Fruit fly (Drosophila melanogaster) whole organism, prepupa: ENCODE data around the gene CG11596.

Experiments used
- CG10631 ChIP-seq: fragments of 200-800 bp; sonication (Bioruptor generic); optimal IDR thresholded peaks from 2 replicates; lab custom pipeline; 2016; ENCODE audit warnings: missing biosample characterization, missing genetic modification characterization
- CG11902 ChIP-seq: fragments of 200-800 bp; sonication (Bioruptor generic); optimal IDR thresholded peaks from 3 replicates; lab custom pipeline; 2016; ENCODE audit warnings: missing biosample characterization, missing genetic modification characterization
- CG15336 ChIP-seq: fragments of 200-800 bp; sonication (Bioruptor generic); IDR thresholded peaks from 2 replicates; pipeline ENCODE4 v1.3.6; 2022; ENCODE audit warnings: missing biosample characterization, missing genetic modification characterization
- CG32006 ChIP-seq: fragments of 200-800 bp; sonication (Bioruptor generic); optimal IDR thresholded peaks from 3 replicates; lab custom pipeline; 2017; ENCODE audit warnings: missing biosample characterization, mild to moderate bottlenecking, missing genetic modification characterization
- CG4318 ChIP-seq: fragments of 200-800 bp; sonication (Bioruptor generic); optimal IDR thresholded peaks from 3 replicates; lab custom pipeline; 2017; ENCODE audit warnings: missing biosample characterization, mild to moderate bottlenecking, missing genetic modification characterization
- CG6163 ChIP-seq: fragments of 200-800 bp; sonication (Bioruptor generic); IDR thresholded peaks from 3 replicates; pipeline ENCODE4 v1.3.6; 2022; ENCODE audit warnings: missing biosample characterization, missing genetic modification characterization
- CG6808 ChIP-seq: fragments of 200-800 bp; sonication (Bioruptor generic); optimal IDR thresholded peaks from 3 replicates; lab custom pipeline; 2017; ENCODE audit warnings: missing biosample characterization, missing genetic modification characterization, mild to moderate bottlenecking, moderate library complexity, missing genetic modification reagents
- Eip75B ChIP-seq: fragments of 200-800 bp; sonication (Bioruptor generic); optimal IDR thresholded peaks from 3 replicates; lab custom pipeline; 2016; ENCODE audit warnings: missing biosample characterization, missing genetic modification characterization
- Eip78C ChIP-seq: fragments of 200-800 bp; sonication (Bioruptor generic); peaks from one replicate; lab custom pipeline; 2016; ENCODE audit warnings: missing biosample characterization, missing genetic modification characterization
- Eip93F ChIP-seq: fragments of 200-800 bp; sonication (Bioruptor generic); optimal IDR thresholded peaks from 2 replicates; lab custom pipeline; 2016; ENCODE audit warnings: missing biosample characterization, mild to moderate bottlenecking, missing genetic modification characterization
- achi ChIP-seq: fragments of 200-800 bp; sonication (Bioruptor generic); optimal IDR thresholded peaks from 3 replicates; lab custom pipeline; 2016; ENCODE audit warnings: missing biosample characterization, missing genetic modification characterization
- dac ChIP-seq: fragments of 200-800 bp; sonication (Bioruptor generic); optimal IDR thresholded peaks from 2 replicates; lab custom pipeline; 2017; ENCODE audit warnings: missing biosample characterization, mild to moderate bottlenecking, missing genetic modification characterization
- eg ChIP-seq: fragments of 200-800 bp; sonication (Bioruptor generic); IDR thresholded peaks from 3 replicates; pipeline ENCODE4 v1.3.6; 2022; ENCODE audit warnings: missing biosample characterization, missing genetic modification characterization
- net ChIP-seq: fragments of 200-800 bp; sonication (Bioruptor generic); optimal IDR thresholded peaks from 3 replicates; lab custom pipeline; 2016; ENCODE audit warnings: missing biosample characterization, missing genetic modification characterization
- spab ChIP-seq: fragments of 200-800 bp; sonication (Bioruptor generic); optimal IDR thresholded peaks from 2 replicates; lab custom pipeline; 2017; ENCODE audit warnings: missing biosample characterization, mild to moderate bottlenecking, missing genetic modification characterization, missing genetic modification reagents
- svp ChIP-seq: fragments of 200-800 bp; sonication (Bioruptor generic); peaks from one replicate; lab custom pipeline; 2016; ENCODE audit warnings: missing biosample characterization, missing genetic modification characterization
- topi ChIP-seq: fragments of 200-800 bp; sonication (Bioruptor generic); optimal IDR thresholded peaks from 3 replicates; lab custom pipeline; 2016; ENCODE audit warnings: missing biosample characterization, missing genetic modification characterization

Gene CG11596

dm6 chrX:1979673-1980072 is 52.2 kb downstream of the CG11596 start (continued):
- no peak for TF ChIP-seq CG6808
- no peak for TF ChIP-seq Eip75B (GFP tag; lab: Kevin White, UChicago)
- peak; percentile 90 for TF ChIP-seq CG15336 (GFP tag; lab: Robert Waterston, UW)
- peak; percentile 74 for TF ChIP-seq CG6163 (GFP tag; lab: Robert Waterston, UW)
- peak; percentile 6 for TF ChIP-seq CG10631 (GFP tag; lab: Kevin White, UChicago)
- peak; percentile 7 for TF ChIP-seq achi (GFP tag; lab: Kevin White, UChicago)
- TF ChIP-seq Eip93F, result no peak
- TF ChIP-seq Eip78C (GFP tag; lab: Kevin White, UChicago), result peak; percentile 21
- peak; percentile 63 for TF ChIP-seq CG32006
- peak; percentile 89 for TF ChIP-seq eg (GFP tag; lab: Robert Waterston, UW)
- TF ChIP-seq net (GFP tag; lab: Kevin White, UChicago), result peak; percentile 4
- TF ChIP-seq CG4318 (GFP tag; lab: Kevin White, UChicago), result peak; percentile 56
- TF ChIP-seq CG11902, result no peak
- no peak for TF ChIP-seq svp
- TF ChIP-seq topi (GFP tag; lab: Kevin White, UChicago), result no peak
- TF ChIP-seq dac (GFP tag; lab: Kevin White, UChicago), result no peak
- TF ChIP-seq spab (GFP tag; lab: Kevin White, UChicago), result no peak
